Fruit fly (Drosophila melanogaster): ENCODE data around the gene CG45263.

CG45263 gene

DNA sequence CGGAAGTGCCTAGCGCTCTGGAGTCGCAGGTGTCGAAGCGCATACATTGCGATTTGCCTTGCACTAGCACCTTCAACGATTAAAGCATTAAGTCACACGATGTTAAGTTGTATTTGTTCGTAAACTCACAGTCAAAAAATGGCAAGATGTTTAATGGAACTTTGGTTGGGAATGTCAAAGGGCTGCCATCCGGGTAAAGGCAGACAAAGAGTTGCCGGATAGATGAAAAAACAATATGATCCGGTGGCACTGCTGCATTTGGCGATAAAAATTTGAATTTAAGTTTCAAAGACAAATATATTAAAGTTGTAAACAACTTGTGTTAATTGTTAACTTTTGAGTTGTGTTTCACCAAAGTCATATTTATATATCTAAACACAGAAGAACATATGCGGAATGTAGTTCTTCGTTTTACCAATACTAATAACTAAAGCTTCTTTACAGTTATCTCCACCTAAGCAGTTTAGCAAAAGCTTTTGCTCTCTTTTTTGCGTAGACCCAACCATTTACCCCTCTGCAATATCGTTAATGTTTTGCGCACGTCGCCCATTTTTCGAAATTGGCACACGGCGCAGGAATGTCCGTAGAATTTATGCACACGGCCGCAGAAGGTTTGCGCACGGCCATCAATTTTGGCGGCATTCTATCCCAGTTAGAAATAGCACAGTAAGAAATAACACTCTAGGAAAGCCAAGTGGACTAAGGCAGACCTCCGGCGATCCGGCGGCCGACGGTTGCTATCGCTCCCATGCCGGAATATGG lies 160.9 kb downstream of the CG45263 start, which contains the start of gene Coq2 (continued):
- TF ChIP-seq pzg (GFP tag; optimal IDR thresholded peaks at IDR 0.05) (peak; percentile 74), Nf-YB (GFP tag; optimal IDR thresholded peaks at IDR 0.05) (peak; percentile 14), E2f2 (GFP tag; IDR thresholded peaks at IDR 0.05) (peak; percentile 96), pita (GFP tag; optimal IDR thresholded peaks at IDR 0.05) (peak; percentile 15), HmgZ (tag; optimal IDR thresholded peaks at IDR 0.05) (peak; percentile 2), gfzf (GFP tag; optimal IDR thresholded peaks at IDR 0.05) (peak; percentile 13), Dbx (GFP tag; IDR thresholded peaks at IDR 0.05) (0 out of 3 replicates have a peak, but pooled peaks have one; percentile 13), MESR4 (GFP tag; optimal IDR thresholded peaks at IDR 0.05) (peak; percentile 52), Pdp1 (GFP tag; optimal IDR thresholded peaks at IDR 0.05) (peak in 1 of 2 experiments; percentile 18), BEAF-32 (GFP tag; optimal IDR thresholded peaks at IDR 0.05) (peak; percentile 46), Myb (GFP tag; optimal IDR thresholded peaks at IDR 0.05) (peak; percentile 88), bigmax (GFP tag; optimal IDR thresholded peaks at IDR 0.05) (no peak), slbo (GFP tag; IDR thresholded peaks at IDR 0.05) (peak; percentile 25; the same call in 1 of the 2 replicates), GATAe (GFP tag; conservative IDR thresholded peaks at IDR 0.05) (peak; percentile 24; the same call in 1 of the 2 replicates), row (GFP tag; IDR thresholded peaks at IDR 0.05) (peak; percentile 28; the same call in 1 of the 3 replicates), org-1 (GFP tag; optimal IDR thresholded peaks at IDR 0.05) (no peak), Fer3 (tag; optimal IDR thresholded peaks at IDR 0.05) (no peak), sd (tag; optimal IDR thresholded peaks at IDR 0.05) (peak; percentile 92), CoRest (tag; optimal IDR thresholded peaks at IDR 0.05) (no peak), insv (GFP tag; optimal IDR thresholded peaks at IDR 0.05) (peak in 1 of 2 experiments; percentile 93), CG34224 (GFP tag; IDR thresholded peaks at IDR 0.05; ENCODE audit: partially characterized antibody) (0 out of 3 replicates have a peak, but pooled peaks have one; percentile 8), CG13287 (GFP tag; IDR thresholded peaks at IDR 0.05; ENCODE audit: partially characterized antibody) (peak; percentile 44; the same call in 1 of the 2 replicates), sc (optimal IDR thresholded peaks at IDR 0.05) (no peak), sc (GFP tag; optimal IDR thresholded peaks at IDR 0.05) (no peak), CG3847 (GFP tag; IDR thresholded peaks at IDR 0.05) (peak; percentile 77), CG1603 (tag; optimal IDR thresholded peaks at IDR 0.05) (peak; percentile 72), knrl (GFP tag; IDR thresholded peaks at IDR 0.05; ENCODE audit: partially characterized antibody) (peak; percentile 28; the same call in 1 of the 3 replicates), ash1 (GFP tag; optimal IDR thresholded peaks at IDR 0.05) (no peak), CG11085 (GFP tag; IDR thresholded peaks at IDR 0.05) (no peak), CTCF (GFP tag; optimal IDR thresholded peaks at IDR 0.05) (peak; percentile 53), CG10565 (GFP tag; optimal IDR thresholded peaks at IDR 0.05) (no peak), CG6689 (GFP tag; IDR thresholded peaks at IDR 0.05) (no peak), CG11560 (tag; IDR thresholded peaks at IDR 0.05) (no peak), odd (GFP tag; optimal IDR thresholded peaks at IDR 0.05) (no peak), salm (tag; optimal IDR thresholded peaks at IDR 0.05) (no peak), trem (tag; optimal IDR thresholded peaks at IDR 0.05) (peak; percentile 86), Dref (GFP tag; IDR thresholded peaks at IDR 0.05) (peak; percentile 47; the same call in 1 of the 2 replicates), CG8765 (GFP tag; IDR thresholded peaks at IDR 0.05) (no peak), CG15514 (GFP tag; optimal IDR thresholded peaks at IDR 0.05) (peak; percentile 60), Chrac-16 (GFP tag; optimal IDR thresholded peaks at IDR 0.05) (no peak), Nf-YC (tag; optimal IDR thresholded peaks at IDR 0.05) (peak; percentile 59), CG2120 (GFP tag; optimal IDR thresholded peaks at IDR 0.05) (peak; percentile 25), CG2116 (GFP tag; optimal IDR thresholded peaks at IDR 0.05) (peak; percentile 84), CG11456 (GFP tag; IDR thresholded peaks at IDR 0.05) (no peak), Ada2b (GFP tag; IDR thresholded peaks at IDR 0.05) (no peak), CG31365 (tag; optimal IDR thresholded peaks at IDR 0.05) (peak; percentile 30), MBD-R2 (GFP tag; IDR thresholded peaks at IDR 0.05) (peak; percentile 82), Trl (optimal IDR thresholded peaks at IDR 0.05) (peak in 1 of 2 experiments; percentile 4), Trl (GFP tag; optimal IDR thresholded peaks at IDR 0.05) (no peak), CG31224 (GFP tag; IDR thresholded peaks at IDR 0.05) (no peak)

All from whole organism, embryonic.